Fruit fly (Drosophila melanogaster) whole organism, embryonic: Measurements from ENCODE around the gene CG33969.

Experiments
- Ada2b ChIP-seq: fragments of 200-800 bp; sonication (Bioruptor generic); IDR thresholded peaks from 2 replicates; pipeline ENCODE4 v1.3.6; 2022; ENCODE audit warnings: missing biosample characterization, missing genetic modification characterization
- Adf1 ChIP-seq: fragments of 200-800 bp; sonication (Bioruptor generic); IDR thresholded peaks from 2 replicates; pipeline ENCODE4 v1.3.6; 2022; ENCODE audit warnings: missing biosample characterization, missing genetic modification characterization
- Atf-2 ChIP-seq: fragments of 200-800 bp; sonication (Bioruptor generic); optimal IDR thresholded peaks from 2 replicates; lab custom pipeline; 2016; ENCODE audit warnings: missing biosample characterization, missing genetic modification characterization
- BtbVII ChIP-seq: fragments of 200-800 bp; sonication (Bioruptor generic); optimal IDR thresholded peaks from 3 replicates; lab custom pipeline; 2017; ENCODE audit warnings: missing biosample characterization, mild to moderate bottlenecking, missing genetic modification characterization
- Bteb2 ChIP-seq: fragments of 200-800 bp; sonication (Bioruptor generic); optimal IDR thresholded peaks from 2 replicates; lab custom pipeline; 2016; ENCODE audit warnings: missing biosample characterization, missing genetic modification characterization
- CG10267 ChIP-seq: fragments of 200-800 bp; sonication (Bioruptor generic); optimal IDR thresholded peaks from 2 replicates; lab custom pipeline; 2018; ENCODE audit warnings: missing biosample characterization, mild to moderate bottlenecking, missing genetic modification characterization, moderate library complexity
- CG13287 ChIP-seq: fragments of 200-800 bp; sonication (Bioruptor generic); IDR thresholded peaks from 2 replicates; pipeline ENCODE4 v1.3.6; 2022; ENCODE audit warnings: missing biosample characterization, missing genetic modification characterization; ENCODE audit not compliant: partially characterized antibody
- CG13624 ChIP-seq: fragments of 200-800 bp; sonication (Bioruptor generic); optimal IDR thresholded peaks from 2 replicates; lab custom pipeline; 2016; ENCODE audit warnings: missing biosample characterization, missing genetic modification characterization
- CG13894 ChIP-seq: fragments of 200-800 bp; sonication (Bioruptor generic); optimal IDR thresholded peaks from 3 replicates; lab custom pipeline; 2018; ENCODE audit warnings: missing biosample characterization, mild to moderate bottlenecking, missing genetic modification characterization, moderate library complexity
- CG14710 ChIP-seq: fragments of 200-800 bp; sonication (Bioruptor generic); optimal IDR thresholded peaks from 3 replicates; lab custom pipeline; 2019; ENCODE audit warnings: missing biosample characterization, mild to moderate bottlenecking, missing genetic modification characterization, moderate library complexity
- CG15269 ChIP-seq: fragments of 200-800 bp; sonication (Bioruptor generic); optimal IDR thresholded peaks from 2 replicates; lab custom pipeline; 2018; ENCODE audit warnings: missing biosample characterization, mild to moderate bottlenecking, missing genetic modification characterization, moderate library complexity
- CG1602 ChIP-seq: fragments of 200-800 bp; sonication (Bioruptor generic); optimal IDR thresholded peaks from 3 replicates; lab custom pipeline; 2016; ENCODE audit warnings: missing biosample characterization, missing genetic modification characterization
- CG17359 ChIP-seq: fragments of 200-800 bp; sonication (Bioruptor generic); optimal IDR thresholded peaks from 3 replicates; lab custom pipeline; 2018; ENCODE audit warnings: missing biosample characterization, mild to moderate bottlenecking, missing genetic modification characterization, moderate library complexity
- CG3163 ChIP-seq: fragments of 200-800 bp; sonication (Bioruptor generic); optimal IDR thresholded peaks from 3 replicates; lab custom pipeline; 2016; ENCODE audit warnings: missing biosample characterization, missing genetic modification characterization
- CG34224 ChIP-seq: fragments of 200-800 bp; sonication (Bioruptor generic); IDR thresholded peaks from 3 replicates; pipeline ENCODE4 v1.3.6; 2022; ENCODE audit warnings: missing biosample characterization, missing genetic modification characterization; ENCODE audit not compliant: partially characterized antibody
- CG4730 ChIP-seq: fragments of 200-800 bp; sonication (Bioruptor generic); IDR thresholded peaks from 2 replicates; pipeline ENCODE4 v1.3.6; 2022; ENCODE audit warnings: missing biosample characterization, missing genetic modification characterization
- CG5180 ChIP-seq: fragments of 200-800 bp; sonication (Bioruptor generic); optimal IDR thresholded peaks from 3 replicates; lab custom pipeline; 2017; ENCODE audit warnings: missing biosample characterization, missing genetic modification characterization, mild to moderate bottlenecking, moderate library complexity, missing genetic modification reagents
- CG7928 ChIP-seq: fragments of 200-800 bp; sonication (Bioruptor generic); optimal IDR thresholded peaks from 2 replicates; lab custom pipeline; 2017; ENCODE audit warnings: missing biosample characterization, mild to moderate bottlenecking, missing genetic modification characterization
- CG7987 ChIP-seq: fragments of 200-800 bp; sonication (Bioruptor generic); optimal IDR thresholded peaks from 2 replicates; lab custom pipeline; 2018; ENCODE audit warnings: missing biosample characterization, mild to moderate bottlenecking, missing genetic modification characterization, moderate library complexity
- CG8924 ChIP-seq: fragments of 200-800 bp; optimal IDR thresholded peaks from 3 replicates; lab custom pipeline; 2019; ENCODE audit warnings: missing biosample characterization, mild to moderate bottlenecking, missing genetic modification characterization, moderate library complexity
- D19B ChIP-seq: fragments of 200-800 bp; sonication (Bioruptor generic); optimal IDR thresholded peaks from 2 replicates; lab custom pipeline; 2017; ENCODE audit warnings: missing biosample characterization, mild to moderate bottlenecking, missing genetic modification characterization
- Dfd ChIP-seq, 2 experiments: fragments of >200 bp; optimal IDR thresholded peaks; 2 replicates each; lab custom pipeline; 2017; ENCODE audit warnings: missing biosample characterization in 2 of 2, missing genetic modification characterization in 2 of 2
- Dip3 ChIP-seq: fragments of 200-800 bp; sonication (Bioruptor generic); optimal IDR thresholded peaks from 3 replicates; lab custom pipeline; 2016; ENCODE audit warnings: missing biosample characterization, missing genetic modification characterization
- Fer2 ChIP-seq: fragments of 200-800 bp; sonication (Bioruptor generic); optimal IDR thresholded peaks from 2 replicates; lab custom pipeline; 2018; ENCODE audit warnings: missing biosample characterization, mild to moderate bottlenecking, missing genetic modification characterization, moderate library complexity
- HLH4C ChIP-seq: fragments of 200-800 bp; sonication (Bioruptor generic); IDR thresholded peaks from 3 replicates; pipeline ENCODE4 v1.3.6; 2022; ENCODE audit warnings: missing biosample characterization, missing genetic modification characterization; ENCODE audit not compliant: partially characterized antibody
- Hand ChIP-seq: fragments of 200-800 bp; sonication (Bioruptor generic); optimal IDR thresholded peaks from 2 replicates; lab custom pipeline; 2017; ENCODE audit warnings: mild to moderate bottlenecking, missing biosample characterization, missing genetic modification reagents, missing genetic modification characterization
- MBD-R2 ChIP-seq: fragments of 200-800 bp; sonication (Bioruptor generic); IDR thresholded peaks from 2 replicates; pipeline ENCODE4 v1.3.6; 2022; ENCODE audit warnings: missing biosample characterization, missing genetic modification characterization
- Myb ChIP-seq: fragments of 200-800 bp; sonication (Bioruptor generic); optimal IDR thresholded peaks from 2 replicates; lab custom pipeline; 2016; ENCODE audit warnings: missing biosample characterization, missing genetic modification characterization
- Sox102F ChIP-seq: fragments of 200-800 bp; sonication (Bioruptor generic); optimal IDR thresholded peaks from 2 replicates; lab custom pipeline; 2018; ENCODE audit warnings: missing biosample characterization, mild to moderate bottlenecking, missing genetic modification characterization, moderate library complexity
- Usf ChIP-seq: fragments of 200-800 bp; sonication (Bioruptor generic); optimal IDR thresholded peaks from 2 replicates; lab custom pipeline; 2017; ENCODE audit warnings: missing genotype, missing biosample characterization, missing genetic modification characterization
- Xbp1 ChIP-seq: fragments of 200-800 bp; sonication (Bioruptor generic); optimal IDR thresholded peaks from 3 replicates; lab custom pipeline; 2016; ENCODE audit warnings: missing biosample characterization, mild to moderate bottlenecking, missing genetic modification characterization
- Xrp1 ChIP-seq: fragments of 200-800 bp; sonication (Bioruptor generic); IDR thresholded peaks from 2 replicates; pipeline ENCODE4 v1.3.6; 2022; ENCODE audit warnings: missing biosample characterization, missing genetic modification characterization
- YL-1 ChIP-seq: fragments of 200-800 bp; sonication (Bioruptor generic); optimal IDR thresholded peaks from 3 replicates; lab custom pipeline; 2017; ENCODE audit warnings: missing biosample characterization, mild to moderate bottlenecking, missing genetic modification characterization
- al ChIP-seq: fragments of 200-800 bp; sonication (Bioruptor generic); IDR thresholded peaks from 2 replicates; pipeline ENCODE4 v1.3.6; 2022; ENCODE audit warnings: missing biosample characterization, missing genetic modification characterization
- amos ChIP-seq: fragments of 200-800 bp; sonication (Bioruptor generic); IDR thresholded peaks from 2 replicates; pipeline ENCODE4 v1.3.6; 2022; ENCODE audit warnings: missing biosample characterization, missing genetic modification characterization; ENCODE audit not compliant: partially characterized antibody
- ato ChIP-seq: fragments of 200-800 bp; sonication (Bioruptor generic); IDR thresholded peaks from 2 replicates; pipeline ENCODE4 v1.3.6; 2022; ENCODE audit warnings: missing biosample characterization, missing genetic modification characterization; ENCODE audit not compliant: partially characterized antibody
- fru ChIP-seq: fragments of >200 bp; optimal IDR thresholded peaks from 2 replicates; lab custom pipeline; 2017
- grn ChIP-seq: fragments of 200-800 bp; sonication (Bioruptor generic); optimal IDR thresholded peaks from 3 replicates; lab custom pipeline; 2017; ENCODE audit warnings: missing biosample characterization, missing genetic modification characterization
- h ChIP-seq: fragments of >200 bp; optimal IDR thresholded peaks from 2 replicates; lab custom pipeline; 2017
- lbe ChIP-seq: fragments of 200-800 bp; sonication (Bioruptor generic); optimal IDR thresholded peaks from 2 replicates; lab custom pipeline; 2016; ENCODE audit warnings: missing biosample characterization, mild to moderate bottlenecking, missing genetic modification characterization
- prd ChIP-seq, 3 experiments: fragments of >200 bp in 2 of 3; fragments of 200-800 bp in 1 of 3; sonication (Bioruptor generic) in 1 of 3; optimal IDR thresholded peaks in 2 of 3; IDR thresholded peaks in 1 of 3; 2 replicates in 2 of 3; 3 replicates in 1 of 3; pipeline versions ENCODE4 v1.3.6 to Lab custom; 2017 to 2022; ENCODE audit warnings: missing biosample characterization in 1 of 3, missing genetic modification characterization in 1 of 3
- scrt ChIP-seq: fragments of 200-800 bp; sonication (Bioruptor generic); optimal IDR thresholded peaks from 2 replicates; lab custom pipeline; 2018; ENCODE audit warnings: missing biosample characterization, mild to moderate bottlenecking, missing genetic modification characterization, moderate library complexity
- shn ChIP-seq: fragments of 200-800 bp; sonication (Bioruptor generic); optimal IDR thresholded peaks from 3 replicates; lab custom pipeline; 2016; ENCODE audit warnings: missing biosample characterization, missing genetic modification characterization
- tin ChIP-seq: fragments of 200-800 bp; sonication (Bioruptor generic); optimal IDR thresholded peaks from 3 replicates; lab custom pipeline; 2016; ENCODE audit warnings: missing biosample characterization, missing genetic modification characterization
- trem ChIP-seq: fragments of 200-800 bp; optimal IDR thresholded peaks from 3 replicates; lab custom pipeline; 2019; ENCODE audit warnings: missing biosample characterization, mild to moderate bottlenecking, missing genetic modification characterization, moderate library complexity
- usp ChIP-seq: fragments of >200 bp; optimal IDR thresholded peaks from 2 replicates; lab custom pipeline; 2017; ENCODE audit warnings: missing biosample characterization, missing genetic modification characterization
- wdn ChIP-seq: fragments of 200-800 bp; sonication (Bioruptor generic); IDR thresholded peaks from 2 replicates; pipeline ENCODE4 v1.3.6; 2022; ENCODE audit warnings: missing biosample characterization, missing genetic modification characterization

Gene CG33969

dm6 chr3L:20398243-20399222 is 5.2 kb upstream of the CG33969 start (continued):
- TF ChIP-seq ato (no peak), Hand (GFP tag; lab: Kevin White, UChicago) (peak; percentile 74), al (peak; percentile 73), CG34224 (GFP tag; lab: Robert Waterston, UW) (0 out of 3 replicates have a peak, but pooled peaks have one; percentile 5), CG8924 (tag; lab: Kevin White, UChicago) (peak; percentile 92), prd (optimal IDR thresholded peaks at IDR 0.05; lab: Kevin White, UChicago) (no peak), prd (GFP tag; IDR thresholded peaks at IDR 0.05; lab: Robert Waterston, UW) (peak; percentile 81), Dfd (GFP tag; optimal IDR thresholded peaks at IDR 0.05; lab: Kevin White, UChicago) (no peak), CG13287 (GFP tag; lab: Robert Waterston, UW) (peak; percentile 18; the same call in 1 of the 2 replicates), BtbVII (GFP tag; lab: Kevin White, UChicago) (peak; percentile 87), D19B (GFP tag; lab: Kevin White, UChicago) (peak; percentile 64), CG14710 (tag; lab: Kevin White, UChicago) (peak; percentile 83), Xbp1 (GFP tag; lab: Kevin White, UChicago) (peak; percentile 85), CG1602 (GFP tag; lab: Kevin White, UChicago) (peak; percentile 85), Sox102F (GFP tag; lab: Kevin White, UChicago) (peak; percentile 91), CG3163 (peak; percentile 13), Fer2 (tag; lab: Kevin White, UChicago) (peak; percentile 50), Bteb2 (GFP tag; lab: Kevin White, UChicago) (peak; percentile 71), CG4730 (GFP tag; lab: Robert Waterston, UW) (peak; percentile 26; the same call in 1 of the 2 replicates), usp (no peak), fru (no peak), tin (peak; percentile 80), HLH4C (GFP tag; lab: Robert Waterston, UW) (no peak), YL-1 (GFP tag; lab: Kevin White, UChicago) (peak; percentile 31), Dip3 (peak; percentile 72), Myb (GFP tag; lab: Kevin White, UChicago) (peak; percentile 21), trem (tag; lab: Kevin White, UChicago) (peak; percentile 77), lbe (peak; percentile 30), CG5180 (peak; percentile 74), Xrp1 (GFP tag; lab: Robert Waterston, UW) (peak; percentile 61), CG7928 (GFP tag; lab: Kevin White, UChicago) (peak; percentile 51), Usf (GFP tag; lab: Kevin White, UChicago) (peak; percentile 39), CG17359 (tag; lab: Kevin White, UChicago) (peak; percentile 87), CG7987 (peak; percentile 35), CG13624 (GFP tag; lab: Kevin White, UChicago) (peak; percentile 75), wdn (GFP tag; lab: Robert Waterston, UW) (0 out of 2 replicates have a peak, but pooled peaks have one; percentile 21), Ada2b (peak; percentile 72), shn (GFP tag; lab: Kevin White, UChicago) (peak; percentile 59), CG15269 (tag; lab: Kevin White, UChicago) (peak; percentile 92), MBD-R2 (GFP tag; lab: Robert Waterston, UW) (peak; percentile 9; the same call in 1 of the 2 replicates), amos (GFP tag; lab: Robert Waterston, UW) (no peak), grn (GFP tag; lab: Kevin White, UChicago) (peak; percentile 54), Atf-2 (GFP tag; lab: Kevin White, UChicago) (peak; percentile 63), CG10267 (tag; lab: Kevin White, UChicago) (peak; percentile 82), CG13894 (peak; percentile 67), h (lab: Kevin White, UChicago) (no peak), Adf1 (GFP tag; lab: Robert Waterston, UW) (peak; percentile 32), scrt (GFP tag; lab: Kevin White, UChicago) (peak; percentile 86)
